Worm (Caenorhabditis elegans): ENCODE data around the gene nhr-239.
A peak's percentile ranks its signal among the peaks of the same experiment; 100 is the strongest.

nhr-239 gene

DNA sequence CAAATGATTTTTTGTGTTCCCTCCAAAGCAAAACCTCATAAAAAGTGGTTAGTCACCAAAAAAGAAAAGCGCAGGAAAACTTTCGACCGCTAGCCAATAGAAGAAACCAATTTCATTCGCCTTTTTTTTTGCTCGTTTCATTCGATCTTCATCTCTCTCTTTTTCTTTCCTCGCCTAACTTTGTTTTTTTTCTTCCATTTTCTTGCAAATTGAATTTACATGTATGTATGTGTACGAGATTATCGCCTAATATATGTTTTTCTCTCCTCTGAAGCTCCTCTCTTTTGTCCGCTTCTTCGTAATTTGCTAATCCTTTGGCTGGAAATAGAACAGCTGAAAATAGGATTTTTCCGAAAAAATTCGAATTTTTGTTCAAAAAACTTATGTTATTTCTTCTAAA lies 9.1 kb upstream of the nhr-239 start:
- TF ChIP-seq aptf-3 (GFP tag; IDR thresholded peaks at IDR 0.05), result no peak
- TF ChIP-seq ccch-3 (GFP tag; optimal IDR thresholded peaks at IDR 0.05), result no peak
- TF ChIP-seq K11D2.4 (GFP tag; IDR thresholded peaks at IDR 0.05), result no peak
- TF ChIP-seq ztf-6 (GFP tag; IDR thresholded peaks at IDR 0.05), result no peak
- TF ChIP-seq F55B11.4 (tag; optimal IDR thresholded peaks at IDR 0.05; ENCODE audit: borderline replicate concordance, insufficient read depth), result no peak
- no peak for TF ChIP-seq B0261.1 (tag; optimal IDR thresholded peaks at IDR 0.05)
- no peak for TF ChIP-seq attf-5 (GFP tag; optimal IDR thresholded peaks at IDR 0.05)
- TF ChIP-seq rcor-1 (GFP tag; IDR thresholded peaks at IDR 0.05), result no peak
- TF ChIP-seq lag-1 (GFP tag; IDR thresholded peaks at IDR 0.05), result no peak
- no peak for TF ChIP-seq xnd-1 (tag; optimal IDR thresholded peaks at IDR 0.05)
- no peak for TF ChIP-seq dpff-1 (tag; optimal IDR thresholded peaks at IDR 0.05)
- no peak for TF ChIP-seq F22D6.2 (tag; optimal IDR thresholded peaks at IDR 0.05)
- TF ChIP-seq tbx-9 (tag; optimal IDR thresholded peaks at IDR 0.05; ENCODE audit: borderline replicate concordance), result no peak
- TF ChIP-seq ZK185.1 (tag; optimal IDR thresholded peaks at IDR 0.05; ENCODE audit: poor library complexity, severe bottlenecking), result no peak
- TF ChIP-seq ekl-4 (GFP tag; IDR thresholded peaks at IDR 0.05), result no peak
- TF ChIP-seq him-1 (tag; optimal IDR thresholded peaks at IDR 0.05), result no peak

DNA sequence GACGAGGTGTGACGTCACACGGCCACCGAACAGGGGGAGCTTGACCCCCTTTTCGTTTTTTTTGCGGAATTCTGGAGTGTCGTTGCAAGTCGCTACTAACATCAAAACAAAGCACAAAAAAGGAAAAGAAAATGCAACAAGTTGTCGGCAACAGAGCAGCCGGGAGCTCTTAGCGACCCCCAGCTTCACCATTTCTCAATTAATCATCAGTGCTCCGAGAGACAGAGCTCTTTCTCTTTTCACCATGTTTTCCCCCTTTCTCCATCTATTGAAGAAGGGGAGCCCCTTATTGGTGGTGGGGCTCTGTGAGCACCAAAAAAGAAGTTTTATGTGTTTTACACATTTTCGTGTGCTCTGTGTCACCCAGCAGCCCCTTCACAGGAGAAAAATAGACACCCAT lies 7.9 kb upstream of the nhr-239 start:
- 0 out of 2 replicates have a peak, but pooled peaks have one; percentile 17 for TF ChIP-seq zfh-2 (GFP tag; conservative IDR thresholded peaks at IDR 0.05)
- no peak for TF ChIP-seq nhr-90 (tag; optimal IDR thresholded peaks at IDR 0.05)

DNA sequence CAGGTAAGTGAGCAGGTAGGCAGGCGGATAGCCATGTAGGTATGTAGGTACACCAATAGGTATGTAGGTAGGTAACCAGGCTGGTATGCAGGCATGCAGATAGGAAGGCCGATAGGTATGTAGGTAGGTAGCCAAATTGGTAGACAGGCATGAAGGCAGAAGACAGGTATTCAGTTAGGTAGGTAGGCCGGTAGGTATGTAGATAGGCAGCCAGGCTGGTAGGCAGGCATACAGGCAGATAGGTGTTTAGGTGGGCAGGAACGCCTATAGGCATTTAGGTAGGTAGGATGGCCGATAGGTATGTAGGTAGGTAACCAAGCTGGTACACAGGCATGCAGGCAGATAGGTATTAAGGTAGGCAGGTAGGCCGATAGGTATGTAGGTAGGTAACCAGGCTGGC lies 747 bp upstream of the nhr-239 start:
- TF ChIP-seq nfyb-1 (GFP tag; IDR thresholded peaks at IDR 0.05), result peak; percentile 64; the same call in 1 of the 2 replicates
- no peak for TF ChIP-seq aptf-3 (GFP tag; IDR thresholded peaks at IDR 0.05)
- TF ChIP-seq lin-26 (GFP tag; IDR thresholded peaks at IDR 0.05), result 0 out of 2 replicates have a peak, but pooled peaks have one; percentile 55
- no peak for TF ChIP-seq aptf-2 (GFP tag; conservative IDR thresholded peaks at IDR 0.05)
- TF ChIP-seq hmg-1.2 (GFP tag; IDR thresholded peaks at IDR 0.05), result 0 out of 2 replicates have a peak, but pooled peaks have one; percentile 6
- 0 out of 2 replicates have a peak, but pooled peaks have one; percentile 12 for TF ChIP-seq nhr-120 (GFP tag; IDR thresholded peaks at IDR 0.05)

DNA sequence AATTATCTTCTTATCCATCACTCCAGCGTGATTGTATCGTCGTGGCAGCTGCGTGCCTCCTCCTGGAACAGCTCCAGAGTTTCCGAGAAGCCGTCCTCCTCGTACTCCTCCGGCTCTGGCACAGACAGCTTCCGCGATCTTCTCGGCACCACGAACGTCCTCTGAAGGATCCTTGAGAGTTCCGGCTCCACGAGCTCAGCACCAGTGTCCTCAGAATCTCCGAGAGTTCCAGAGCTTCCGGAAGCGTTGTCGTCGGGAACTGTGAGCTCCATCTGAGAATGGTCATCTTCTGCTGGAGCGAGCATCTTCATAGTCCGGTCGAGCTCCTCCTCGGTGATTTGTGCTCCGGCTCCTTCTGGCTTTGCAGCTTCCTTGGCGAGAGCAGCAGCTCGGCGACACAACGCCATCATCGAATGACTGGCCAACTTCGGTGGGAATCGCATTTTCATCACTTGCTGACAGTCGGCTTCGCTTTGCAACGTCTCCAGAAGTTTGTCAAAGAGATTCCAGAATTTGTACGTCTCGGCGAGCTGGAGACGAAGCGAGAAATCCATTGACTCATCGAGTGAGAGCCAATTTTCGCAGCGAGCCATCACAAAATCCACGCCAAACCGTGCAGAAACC lies 1.6 kb downstream of the nhr-239 start:
- no peak for TF ChIP-seq sptf-2 (GFP tag; optimal IDR thresholded peaks at IDR 0.05)
- TF ChIP-seq zfh-2 (GFP tag; conservative IDR thresholded peaks at IDR 0.05), result peak; percentile 87
- TF ChIP-seq egrh-3 (GFP tag; IDR thresholded peaks at IDR 0.05), result peak; percentile 75; the same call in 1 of the 2 replicates

DNA sequence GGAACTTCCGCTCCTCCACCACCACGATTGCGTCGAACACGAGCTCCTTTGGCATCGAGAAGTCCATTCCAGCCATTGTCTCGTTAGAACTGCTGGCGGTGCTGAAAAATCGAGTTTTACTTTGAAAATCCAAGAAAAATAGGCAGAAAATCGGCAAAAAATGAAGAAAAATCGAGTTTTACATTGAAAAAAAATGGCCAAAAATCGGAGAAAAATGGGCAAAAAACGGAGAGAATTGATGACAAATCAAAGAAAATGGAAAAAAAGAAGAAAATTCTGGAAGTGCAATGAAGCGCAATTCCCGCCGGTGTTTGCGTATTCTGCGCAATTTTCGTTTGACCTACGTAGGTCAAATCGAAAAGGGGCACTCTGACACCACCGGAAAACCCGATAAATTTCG lies 2.4 kb downstream of the nhr-239 start, which contains the start of gene Y54F10AM.11:
Y54F10AM.11 (minus strand) TSS at position 101 of the 400 bp plus-strand sequence.
- 0 out of 2 replicates have a peak, but pooled peaks have one; percentile 38 for TF ChIP-seq hsf-1 (GFP tag; IDR thresholded peaks at IDR 0.05)

DNA sequence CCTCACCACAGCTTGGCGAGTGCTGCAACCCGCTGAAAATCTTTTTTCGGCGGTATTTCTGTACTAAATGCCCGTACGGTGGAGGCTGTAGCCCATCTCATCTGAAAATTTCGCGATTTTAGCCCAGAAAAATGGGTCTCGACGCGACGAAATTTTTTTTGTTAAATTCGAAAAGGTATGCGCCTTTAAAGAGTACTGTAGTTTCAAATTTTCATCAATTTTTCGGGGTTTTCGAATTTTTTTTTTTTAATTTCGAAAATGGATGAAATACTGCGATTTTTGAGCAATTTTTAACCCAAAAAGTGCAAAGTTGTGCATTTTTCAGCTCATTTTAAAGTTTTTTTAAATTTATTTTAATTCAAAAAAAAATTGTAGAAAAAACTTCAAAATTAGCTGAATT lies 9.9 kb downstream of the nhr-239 start, which contains the start of gene Y54F10AR.2:
Y54F10AR.2 (minus strand) TSS at position 101 of the 400 bp plus-strand sequence.
- no peak for TF ChIP-seq let-526 (GFP tag; IDR thresholded peaks at IDR 0.05)
- TF ChIP-seq fkh-3 (tag; optimal IDR thresholded peaks at IDR 0.05), result no peak
- no peak for TF ChIP-seq egl-18 (GFP tag; IDR thresholded peaks at IDR 0.05)
- no peak for TF ChIP-seq madf-8 (GFP tag; conservative IDR thresholded peaks at IDR 0.05)
- TF ChIP-seq attf-5 (GFP tag; optimal IDR thresholded peaks at IDR 0.05), result no peak
- TF ChIP-seq nhr-80 (tag; optimal IDR thresholded peaks at IDR 0.05), result no peak
- TF ChIP-seq F57A8.1 (GFP tag; optimal IDR thresholded peaks at IDR 0.05), result no peak
- TF ChIP-seq sea-2 (GFP tag; IDR thresholded peaks at IDR 0.05), result no peak
- no peak for TF ChIP-seq zim-3 (tag; optimal IDR thresholded peaks at IDR 0.05)
- no peak for TF ChIP-seq attf-6 (GFP tag; IDR thresholded peaks at IDR 0.05)
- no peak for TF ChIP-seq mel-28 (tag; optimal IDR thresholded peaks at IDR 0.05; ENCODE audit: borderline replicate concordance)
- no peak for TF ChIP-seq aptf-3 (GFP tag; IDR thresholded peaks at IDR 0.05)
- no peak for TF ChIP-seq egl-44 (GFP tag; IDR thresholded peaks at IDR 0.05)
- no peak for TF ChIP-seq nfyb-1 (GFP tag; IDR thresholded peaks at IDR 0.05)
- no peak for TF ChIP-seq ccch-3 (GFP tag; optimal IDR thresholded peaks at IDR 0.05)
- no peak for TF ChIP-seq sptf-2 (GFP tag; optimal IDR thresholded peaks at IDR 0.05)
- TF ChIP-seq nfya-1 (tag; optimal IDR thresholded peaks at IDR 0.05; ENCODE audit: borderline replicate concordance, insufficient read depth), result no peak
- TF ChIP-seq snpc-1.3 (tag; optimal IDR thresholded peaks at IDR 0.05; ENCODE audit: insufficient read depth), result no peak
- TF ChIP-seq aptf-2 (GFP tag; conservative IDR thresholded peaks at IDR 0.05), result no peak

Data from whole organism, young adult.